Worm (Caenorhabditis elegans): ENCODE results near the gene inx-18.

ce11 chrIV:630598-630997 is 24.4 kb downstream of the inx-18 start:
- TF ChIP-seq ets-5 (GFP tag; IDR thresholded peaks at IDR 0.05) (no peak), sox-4 (tag; optimal IDR thresholded peaks at IDR 0.05) (no peak), aly-2 (tag; optimal IDR thresholded peaks at IDR 0.05) (no peak), nhr-77 (tag; optimal IDR thresholded peaks at IDR 0.05) (no peak), alr-1 (tag; optimal IDR thresholded peaks at IDR 0.05; ENCODE audit: borderline replicate concordance) (no peak), fos-1 (tag; optimal IDR thresholded peaks at IDR 0.05) (no peak), C34B4.2 (tag; optimal IDR thresholded peaks at IDR 0.05) (no peak), mdl-1 (tag; optimal IDR thresholded peaks at IDR 0.05) (no peak), efl-1 (optimal IDR thresholded peaks at IDR 0.05) (no peak), efl-1 (GFP tag; optimal IDR thresholded peaks at IDR 0.05 in 1 of 2) (no peak), sptf-1 (tag; optimal IDR thresholded peaks at IDR 0.05) (no peak), blmp-1 (tag; optimal IDR thresholded peaks at IDR 0.05) (no peak)
